Fruit fly (Drosophila melanogaster): ENCODE results near the gene CG4362.

CG4362 gene

DNA sequence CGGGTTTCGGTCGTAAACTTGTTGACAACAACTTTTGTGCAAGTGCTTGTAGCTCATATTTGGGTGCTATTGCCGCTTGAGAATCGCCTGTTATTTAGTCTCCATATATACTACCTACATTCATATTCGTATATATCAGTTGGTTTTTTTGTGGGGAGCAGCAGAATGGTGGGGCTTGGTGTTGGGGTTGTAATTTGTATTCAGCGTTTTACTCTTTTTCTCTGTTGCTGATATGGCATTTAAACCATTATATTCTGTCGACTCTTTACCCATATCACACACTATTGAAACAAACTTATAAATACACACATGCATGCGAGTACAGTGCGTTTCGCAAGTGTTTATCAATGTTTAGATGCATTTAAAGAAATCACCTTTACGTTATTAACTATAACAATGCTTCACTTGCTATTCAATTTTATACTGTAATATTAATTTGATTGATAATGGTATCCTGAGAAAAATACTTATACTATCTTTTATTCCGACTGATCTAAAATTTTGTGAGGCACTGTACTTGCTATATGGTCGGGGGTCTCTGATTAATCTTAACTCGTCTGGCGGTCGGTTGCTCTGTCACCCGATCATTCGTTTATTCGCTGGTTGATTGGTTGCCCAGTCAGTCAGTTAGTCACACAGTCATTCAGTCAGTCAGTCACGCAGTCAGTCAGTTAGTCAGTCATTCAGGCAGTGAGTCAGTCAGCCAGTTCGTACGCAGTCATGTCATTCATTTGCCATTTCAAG lies 45.9 kb downstream of the CG4362 start (continued):
- TF ChIP-seq ham (GFP tag; IDR thresholded peaks at IDR 0.05) (peak; percentile 55; the same call in 1 of the 2 replicates), CG8089 (GFP tag; optimal IDR thresholded peaks at IDR 0.05) (no peak), gem (tag; optimal IDR thresholded peaks at IDR 0.05) (peak; percentile 94), Jarid2 (GFP tag; optimal IDR thresholded peaks at IDR 0.05) (peak; percentile 54), Dek (tag; optimal IDR thresholded peaks at IDR 0.05) (peak; percentile 92), tgo (GFP tag; IDR thresholded peaks at IDR 0.05) (peak; percentile 86), sim (GFP tag; IDR thresholded peaks at IDR 0.05) (peak; percentile 60; the same call in 1 of the 2 replicates), Hey (tag; optimal IDR thresholded peaks at IDR 0.05) (no peak), gt (GFP tag; IDR thresholded peaks at IDR 0.05) (no peak), Poxn (GFP tag; IDR thresholded peaks at IDR 0.05) (no peak; the same call in 1 of the 2 replicates), CG6813 (GFP tag; optimal IDR thresholded peaks at IDR 0.05) (peak; percentile 87), CG15696 (tag; optimal IDR thresholded peaks at IDR 0.05) (peak; percentile 65), CG3847 (GFP tag; IDR thresholded peaks at IDR 0.05) (peak; percentile 72), Atf6 (GFP tag; IDR thresholded peaks at IDR 0.05) (peak; percentile 93), odd (GFP tag; optimal IDR thresholded peaks at IDR 0.05) (peak; percentile 57), slp2 (GFP tag; optimal IDR thresholded peaks at IDR 0.05) (peak; percentile 36), CG10321 (GFP tag; IDR thresholded peaks at IDR 0.05) (no peak), CG12942 (GFP tag; optimal IDR thresholded peaks at IDR 0.05) (peak; percentile 59), pb (GFP tag; optimal IDR thresholded peaks at IDR 0.05) (peak; percentile 62), CG34224 (GFP tag; IDR thresholded peaks at IDR 0.05; ENCODE audit: partially characterized antibody) (no peak), CG7987 (GFP tag; optimal IDR thresholded peaks at IDR 0.05) (peak; percentile 48), grn (GFP tag; optimal IDR thresholded peaks at IDR 0.05) (peak; percentile 60), tup (GFP tag; optimal IDR thresholded peaks at IDR 0.05) (no peak), CG12071 (GFP tag; optimal IDR thresholded peaks at IDR 0.05) (peak; percentile 85), gcm2 (GFP tag; optimal IDR thresholded peaks at IDR 0.05) (peak; percentile 61), CG3281 (GFP tag; optimal IDR thresholded peaks at IDR 0.05) (peak; percentile 94), Mrtf (GFP tag; IDR thresholded peaks at IDR 0.05) (peak; percentile 81), oc (tag; optimal IDR thresholded peaks at IDR 0.05) (peak; percentile 62), Dp (GFP tag; optimal IDR thresholded peaks at IDR 0.05) (no peak), psq (GFP tag; optimal IDR thresholded peaks at IDR 0.05) (peak; percentile 12), CG18476 (GFP tag; optimal IDR thresholded peaks at IDR 0.05) (peak; percentile 78), Trl (optimal IDR thresholded peaks at IDR 0.05) (no peak), Trl (GFP tag; optimal IDR thresholded peaks at IDR 0.05) (no peak), CG6254 (GFP tag; optimal IDR thresholded peaks at IDR 0.05) (peak; percentile 65), Dfd (GFP tag; optimal IDR thresholded peaks at IDR 0.05) (no peak), sr (GFP tag; IDR thresholded peaks at IDR 0.05) (no peak; the same call in 2 of the 3 replicates), CG4820 (GFP tag; optimal IDR thresholded peaks at IDR 0.05) (peak; percentile 64), tx (GFP tag; optimal IDR thresholded peaks at IDR 0.05) (peak; percentile 60), ATbp (GFP tag; optimal IDR thresholded peaks at IDR 0.05) (peak; percentile 71), CG1792 (GFP tag; optimal IDR thresholded peaks at IDR 0.05) (peak; percentile 58), lola (GFP tag; optimal IDR thresholded peaks at IDR 0.05) (peak in 1 of 3 experiments; percentile 62), CG4707 (GFP tag; optimal IDR thresholded peaks at IDR 0.05) (peak; percentile 60), CG17829 (tag; optimal IDR thresholded peaks at IDR 0.05) (peak; percentile 83), Bgb (GFP tag; IDR thresholded peaks at IDR 0.05; ENCODE audit: partially characterized antibody) (no peak), CG8944 (GFP tag; optimal IDR thresholded peaks at IDR 0.05) (peak; percentile 43), mld (GFP tag; IDR thresholded peaks at IDR 0.05; ENCODE audit: partially characterized antibody) (no peak), prd (optimal IDR thresholded peaks at IDR 0.05) (no peak), prd (GFP tag; IDR thresholded peaks at IDR 0.05) (peak; percentile 86), danr (GFP tag; IDR thresholded peaks at IDR 0.05) (peak; percentile 83), CG34376 (GFP tag; optimal IDR thresholded peaks at IDR 0.05) (peak; percentile 75)
